Worm (Caenorhabditis elegans): ENCODE data around the gene C45G9.14.
A peak's percentile ranks its signal among the peaks of the same experiment; 100 is the strongest.

C45G9.14 gene

DNA sequence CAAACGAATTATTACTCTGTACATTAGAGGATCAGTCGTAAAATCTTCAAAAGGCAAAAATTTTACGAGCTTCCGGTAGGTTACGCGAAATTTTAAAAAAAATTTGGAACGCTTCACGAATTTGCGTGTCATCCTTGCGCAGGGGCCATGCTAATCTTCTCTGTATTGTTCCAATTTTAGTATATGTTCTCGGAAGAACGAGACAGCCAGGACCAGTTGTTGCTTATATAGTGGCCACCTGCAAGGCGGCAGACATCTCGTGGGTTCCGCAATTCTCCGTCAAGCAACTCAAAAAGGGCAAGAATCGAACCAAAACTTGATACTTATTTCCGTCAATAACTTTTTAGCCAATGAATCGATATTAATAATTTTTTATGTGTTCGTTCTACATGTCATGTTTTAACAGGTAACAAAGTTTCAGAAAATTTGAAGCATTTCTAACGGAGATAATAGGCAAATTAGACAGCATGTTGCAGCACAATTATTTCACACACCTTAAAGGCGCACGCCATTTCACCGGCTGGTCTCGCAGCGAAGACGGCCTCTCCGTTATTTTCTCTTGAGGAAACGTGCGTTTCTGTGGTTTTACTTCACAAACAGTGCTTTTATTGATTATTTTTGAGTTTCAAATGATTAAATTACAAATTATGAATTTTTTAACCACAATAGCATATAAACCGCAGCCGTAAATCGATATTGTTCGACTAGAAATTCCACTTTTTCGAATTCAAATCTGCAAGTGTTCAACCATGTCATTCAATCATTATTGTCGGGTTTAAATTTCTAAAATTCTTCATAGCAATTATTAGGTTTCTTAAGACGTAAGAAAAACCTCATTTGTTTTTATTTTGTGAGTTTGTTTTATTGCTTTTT, 36.1 kb downstream of the C45G9.14 start:
- TF ChIP-seq tbx-11 (GFP tag; IDR thresholded peaks at IDR 0.05) (peak; percentile 82), scrt-1 (GFP tag; IDR thresholded peaks at IDR 0.05) (peak; percentile 79), ets-7 (tag; optimal IDR thresholded peaks at IDR 0.05) (peak; percentile 70), hmbx-1 (tag; optimal IDR thresholded peaks at IDR 0.05) (no peak), pes-1 (GFP tag; IDR thresholded peaks at IDR 0.05) (peak; percentile 85), ama-1 (optimal IDR thresholded peaks at IDR 0.05) (no peak), ceh-36 (tag; optimal IDR thresholded peaks at IDR 0.05) (peak; percentile 81), tbx-37 (GFP tag; conservative IDR thresholded peaks at IDR 0.05) (peak; percentile 65), sea-1 (GFP tag; conservative IDR thresholded peaks at IDR 0.05) (peak; percentile 90), hnd-1 (tag; optimal IDR thresholded peaks at IDR 0.05) (peak; percentile 65), B0310.2 (tag; optimal IDR thresholded peaks at IDR 0.05) (peak; percentile 74), aly-1 (tag; optimal IDR thresholded peaks at IDR 0.05) (no peak), hmg-4 (GFP tag; optimal IDR thresholded peaks at IDR 0.05) (peak; percentile 84), F13C5.2 (tag; optimal IDR thresholded peaks at IDR 0.05) (peak; percentile 70), tra-4 (tag; optimal IDR thresholded peaks at IDR 0.05) (peak; percentile 53), flt-1 (GFP tag; IDR thresholded peaks at IDR 0.05) (peak; percentile 75), ceh-13 (GFP tag; optimal IDR thresholded peaks at IDR 0.05) (peak; percentile 24)

DNA sequence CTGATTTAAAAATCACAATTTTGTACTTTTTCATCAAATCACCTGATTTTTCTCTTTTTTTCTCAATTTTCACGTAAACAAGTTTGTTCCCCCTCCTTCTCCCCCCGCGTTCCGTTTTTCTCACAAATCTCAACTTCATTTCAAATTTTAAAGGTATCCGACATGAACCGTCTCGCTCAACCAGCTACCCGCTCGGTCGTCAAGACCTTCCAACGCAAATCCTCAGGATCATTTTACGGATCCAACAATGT, 36.7 kb downstream of the C45G9.14 start, which contains the start of gene cox-6A:
TSS of gene cox-6A (plus strand) at position 152 of the 251 bp plus-strand sequence.
- TF ChIP-seq pes-1 (GFP tag; IDR thresholded peaks at IDR 0.05), result no peak
- no peak for TF ChIP-seq aly-1 (tag; optimal IDR thresholded peaks at IDR 0.05)
- no peak for TF ChIP-seq ceh-13 (GFP tag; optimal IDR thresholded peaks at IDR 0.05)
- TF ChIP-seq flt-1 (GFP tag; IDR thresholded peaks at IDR 0.05), result no peak
- no peak for TF ChIP-seq hnd-1 (tag; optimal IDR thresholded peaks at IDR 0.05)
- TF ChIP-seq tra-4 (tag; optimal IDR thresholded peaks at IDR 0.05), result no peak
- TF ChIP-seq hmg-4 (GFP tag; optimal IDR thresholded peaks at IDR 0.05), result no peak
- TF ChIP-seq hmbx-1 (tag; optimal IDR thresholded peaks at IDR 0.05), result no peak
- no peak for TF ChIP-seq F13C5.2 (tag; optimal IDR thresholded peaks at IDR 0.05)
- TF ChIP-seq B0310.2 (tag; optimal IDR thresholded peaks at IDR 0.05), result no peak
- TF ChIP-seq tbx-37 (GFP tag; conservative IDR thresholded peaks at IDR 0.05), result no peak
- no peak for TF ChIP-seq ama-1 (optimal IDR thresholded peaks at IDR 0.05)
- no peak for TF ChIP-seq tbx-11 (GFP tag; IDR thresholded peaks at IDR 0.05)
- no peak for TF ChIP-seq ets-7 (tag; optimal IDR thresholded peaks at IDR 0.05)
- TF ChIP-seq scrt-1 (GFP tag; IDR thresholded peaks at IDR 0.05), result no peak

DNA sequence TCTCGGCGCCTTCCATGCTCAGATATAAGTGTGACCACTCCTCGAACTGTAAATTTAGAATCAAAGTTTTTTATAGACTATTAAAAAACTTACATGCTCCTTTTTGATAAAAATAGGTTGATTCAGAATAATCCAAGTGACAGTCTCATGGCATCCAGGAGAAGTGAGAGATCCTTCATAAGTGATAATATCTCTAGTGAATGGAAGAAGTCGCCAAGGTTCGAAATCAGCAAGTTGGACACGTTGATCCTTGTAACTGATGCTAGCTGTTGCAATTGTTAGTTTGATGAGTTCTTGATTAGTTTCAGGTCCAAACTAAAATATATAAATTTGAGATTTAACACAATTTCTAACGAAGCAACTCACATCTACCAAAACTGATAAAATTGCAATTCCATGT, 38.5 kb downstream of the C45G9.14 start:
- TF ChIP-seq tbx-37 (GFP tag; conservative IDR thresholded peaks at IDR 0.05) (no peak), ceh-36 (tag; optimal IDR thresholded peaks at IDR 0.05) (no peak), flt-1 (GFP tag; IDR thresholded peaks at IDR 0.05) (no peak), tbx-11 (GFP tag; IDR thresholded peaks at IDR 0.05) (no peak)

DNA sequence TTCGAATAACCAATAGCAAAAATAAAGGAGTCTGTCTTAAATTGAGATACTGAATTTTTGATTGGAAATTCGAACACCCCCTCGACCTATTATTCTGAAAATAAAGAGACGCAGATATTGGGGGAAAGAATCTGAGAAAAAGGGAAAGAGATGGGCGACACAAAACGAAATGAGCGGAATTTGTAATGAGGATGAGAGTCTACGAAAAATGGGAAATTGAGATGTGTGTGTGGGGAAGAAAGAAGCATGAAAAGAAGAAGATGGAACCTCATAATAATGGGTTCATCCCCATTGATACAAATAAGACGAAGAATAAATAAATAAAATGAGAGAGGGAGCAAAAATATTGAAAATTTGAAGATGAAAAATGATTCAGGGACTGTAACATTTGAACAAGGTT, 40.7 kb downstream of the C45G9.14 start, which contains the start of gene cah-1:
TSS of gene cah-1 (minus strand) at position 101 of the 400 bp plus-strand sequence.
- TF ChIP-seq scrt-1 (GFP tag; IDR thresholded peaks at IDR 0.05) (no peak), sea-1 (GFP tag; conservative IDR thresholded peaks at IDR 0.05) (no peak), ets-7 (tag; optimal IDR thresholded peaks at IDR 0.05) (no peak), ceh-13 (GFP tag; optimal IDR thresholded peaks at IDR 0.05) (no peak), pes-1 (GFP tag; IDR thresholded peaks at IDR 0.05) (no peak), flt-1 (GFP tag; IDR thresholded peaks at IDR 0.05) (no peak), aly-1 (tag; optimal IDR thresholded peaks at IDR 0.05) (no peak), B0310.2 (tag; optimal IDR thresholded peaks at IDR 0.05) (no peak), ama-1 (optimal IDR thresholded peaks at IDR 0.05) (no peak), ceh-36 (tag; optimal IDR thresholded peaks at IDR 0.05) (no peak), tra-4 (tag; optimal IDR thresholded peaks at IDR 0.05) (no peak), hnd-1 (tag; optimal IDR thresholded peaks at IDR 0.05) (no peak)

DNA sequence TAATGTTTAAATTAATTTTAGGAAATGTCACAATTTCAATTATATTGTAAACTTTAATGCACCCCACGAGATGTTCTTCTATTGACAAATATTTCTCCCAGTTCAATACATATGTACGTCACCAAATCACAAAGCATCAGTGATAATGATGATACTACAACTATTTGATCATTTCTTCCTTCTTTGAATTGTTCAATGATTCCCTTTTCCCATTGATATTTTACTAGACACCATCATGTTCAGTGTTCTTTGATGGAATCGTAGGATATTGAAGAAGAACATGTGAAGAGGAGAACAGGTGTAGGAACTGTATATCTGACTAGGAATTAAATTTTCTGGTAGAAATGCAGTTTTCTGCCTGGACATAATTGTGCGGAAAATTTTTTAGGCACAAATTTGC, 44.7 kb downstream of the C45G9.14 start:
- no peak for TF ChIP-seq scrt-1 (GFP tag; IDR thresholded peaks at IDR 0.05)
- no peak for TF ChIP-seq tbx-11 (GFP tag; IDR thresholded peaks at IDR 0.05)
- no peak for TF ChIP-seq tbx-37 (GFP tag; conservative IDR thresholded peaks at IDR 0.05)
- no peak for TF ChIP-seq ets-7 (tag; optimal IDR thresholded peaks at IDR 0.05)
- TF ChIP-seq hmbx-1 (tag; optimal IDR thresholded peaks at IDR 0.05), result no peak
- TF ChIP-seq F13C5.2 (tag; optimal IDR thresholded peaks at IDR 0.05), result no peak
- TF ChIP-seq aly-1 (tag; optimal IDR thresholded peaks at IDR 0.05), result no peak

DNA sequence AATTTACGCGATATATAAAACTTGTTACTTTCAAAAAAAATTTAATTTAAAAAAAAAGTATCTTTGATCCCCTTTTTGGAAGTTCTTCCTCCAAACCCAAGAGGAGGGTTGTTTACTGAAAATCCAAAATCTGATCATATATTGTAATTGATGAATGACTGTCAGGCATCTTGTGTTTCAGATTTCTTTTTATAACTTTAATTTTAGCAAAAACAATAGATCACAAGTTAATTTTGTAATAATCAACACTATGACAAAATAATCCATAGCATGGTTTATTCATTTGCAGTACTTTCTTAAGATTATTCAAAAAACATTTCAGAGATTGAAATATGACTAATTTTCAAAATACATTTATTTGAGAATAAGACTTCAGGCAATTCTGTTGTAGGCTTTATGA, 47.5 kb downstream of the C45G9.14 start:
- TF ChIP-seq ama-1 (optimal IDR thresholded peaks at IDR 0.05), result no peak
- TF ChIP-seq hnd-1 (tag; optimal IDR thresholded peaks at IDR 0.05), result no peak
- TF ChIP-seq flt-1 (GFP tag; IDR thresholded peaks at IDR 0.05), result no peak
- TF ChIP-seq ets-7 (tag; optimal IDR thresholded peaks at IDR 0.05), result no peak
- TF ChIP-seq tra-4 (tag; optimal IDR thresholded peaks at IDR 0.05), result no peak
- no peak for TF ChIP-seq tbx-37 (GFP tag; conservative IDR thresholded peaks at IDR 0.05)
- TF ChIP-seq hmbx-1 (tag; optimal IDR thresholded peaks at IDR 0.05), result no peak
- no peak for TF ChIP-seq hmg-4 (GFP tag; optimal IDR thresholded peaks at IDR 0.05)
- no peak for TF ChIP-seq ceh-36 (tag; optimal IDR thresholded peaks at IDR 0.05)
- TF ChIP-seq tbx-11 (GFP tag; IDR thresholded peaks at IDR 0.05), result no peak
- no peak for TF ChIP-seq scrt-1 (GFP tag; IDR thresholded peaks at IDR 0.05)
- TF ChIP-seq B0310.2 (tag; optimal IDR thresholded peaks at IDR 0.05), result no peak
- TF ChIP-seq ceh-13 (GFP tag; optimal IDR thresholded peaks at IDR 0.05), result no peak
- TF ChIP-seq F13C5.2 (tag; optimal IDR thresholded peaks at IDR 0.05), result no peak
- TF ChIP-seq sea-1 (GFP tag; conservative IDR thresholded peaks at IDR 0.05), result no peak
- no peak for TF ChIP-seq aly-1 (tag; optimal IDR thresholded peaks at IDR 0.05)
- TF ChIP-seq pes-1 (GFP tag; IDR thresholded peaks at IDR 0.05), result no peak

DNA sequence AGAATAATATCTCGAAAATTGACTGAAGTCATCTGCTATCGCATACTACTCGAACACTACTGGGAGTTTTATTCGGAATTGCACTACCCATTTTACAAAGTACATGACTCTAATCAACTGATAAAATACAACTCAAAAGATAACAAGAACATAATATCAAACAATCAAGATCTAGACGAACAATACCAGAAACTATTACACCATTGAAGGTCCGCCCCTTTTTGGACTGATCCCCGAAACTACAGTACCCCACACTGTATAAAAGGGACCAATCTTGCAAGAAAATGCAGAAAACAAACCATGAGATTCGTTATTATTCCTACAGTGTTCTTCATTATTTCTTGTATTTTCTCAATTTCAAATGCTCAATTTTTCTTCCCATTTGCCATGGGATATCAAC, 49.7 kb downstream of the C45G9.14 start, which contains the start of gene F54D8.10:
TSS of gene F54D8.10 (plus strand) at position 301 of the 400 bp plus-strand sequence.
- TF ChIP-seq hnd-1 (tag; optimal IDR thresholded peaks at IDR 0.05) (no peak), B0310.2 (tag; optimal IDR thresholded peaks at IDR 0.05) (no peak), ceh-13 (GFP tag; optimal IDR thresholded peaks at IDR 0.05) (no peak), tbx-37 (GFP tag; conservative IDR thresholded peaks at IDR 0.05) (no peak), pes-1 (GFP tag; IDR thresholded peaks at IDR 0.05) (no peak), aly-1 (tag; optimal IDR thresholded peaks at IDR 0.05) (no peak)

Data from whole organism, early embryonic.